Worm (Caenorhabditis elegans): ENCODE measurements around the gene T12D8.10.

- no peak for TF ChIP-seq skn-1 (tag; optimal IDR thresholded peaks at IDR 0.05)
- no peak for TF ChIP-seq lin-15B (tag; optimal IDR thresholded peaks at IDR 0.05)
These were observed 20.4 kb downstream of the T12D8.10 start for ce11 chrIII:13621717-13622116.
